Worm (Caenorhabditis elegans): ENCODE data around the gene cwp-3.

cwp-3 gene

DNA sequence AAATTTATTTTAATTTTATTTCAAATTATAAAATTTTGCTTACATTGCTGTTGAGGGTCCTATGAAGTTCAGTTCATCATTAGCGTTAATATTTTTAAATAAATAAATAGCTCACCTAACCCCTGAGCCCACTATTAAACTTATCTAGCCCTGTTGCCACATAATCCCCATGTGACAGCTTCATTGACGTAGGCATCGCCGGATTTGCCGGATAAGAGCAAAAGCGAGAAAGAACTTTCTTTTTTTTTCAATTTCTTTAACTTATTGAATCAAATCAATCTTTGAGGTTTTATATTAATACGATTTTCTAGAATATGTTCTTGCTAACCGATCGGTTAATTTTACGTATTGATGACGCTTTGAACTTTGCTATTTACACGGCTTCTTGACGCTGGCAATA is 9.3 kb downstream of the cwp-3 start:
- TF ChIP-seq dmd-4 (tag; optimal IDR thresholded peaks at IDR 0.05), result no peak

DNA sequence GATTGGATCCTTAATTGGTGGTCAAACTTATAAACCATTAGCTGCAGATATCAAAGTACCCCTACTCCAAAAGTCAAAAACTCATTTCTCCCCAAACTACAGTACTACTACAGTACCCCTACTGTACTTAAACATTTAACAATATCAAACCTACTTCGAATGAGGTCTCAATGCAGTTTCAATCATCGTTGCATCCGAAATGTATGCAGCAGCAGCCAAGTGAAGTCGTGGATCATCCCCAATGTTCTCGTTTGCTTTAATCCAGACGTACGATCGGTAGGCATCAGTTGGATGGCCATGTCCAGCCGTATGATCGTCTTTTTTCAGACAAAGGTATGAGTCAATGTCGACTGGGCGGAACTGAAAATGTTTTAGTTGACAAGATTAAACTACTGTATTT is 14.9 kb downstream of the cwp-3 start:
- TF ChIP-seq ztf-1 (GFP tag; conservative IDR thresholded peaks at IDR 0.05) (no peak), nhr-77 (tag; optimal IDR thresholded peaks at IDR 0.05) (no peak), nhr-6 (tag; optimal IDR thresholded peaks at IDR 0.05) (no peak), R02D3.7 (tag; optimal IDR thresholded peaks at IDR 0.05) (no peak), unc-55 (GFP tag; optimal IDR thresholded peaks at IDR 0.05) (no peak), nhr-21 (tag; optimal IDR thresholded peaks at IDR 0.05) (no peak), mbf-1 (tag; optimal IDR thresholded peaks at IDR 0.05) (no peak), zag-1 (tag; optimal IDR thresholded peaks at IDR 0.05) (no peak), skn-1 (tag; optimal IDR thresholded peaks at IDR 0.05) (no peak), unc-39 (tag; optimal IDR thresholded peaks at IDR 0.05) (no peak), lsy-2 (tag; optimal IDR thresholded peaks at IDR 0.05) (no peak), ama-1 (optimal IDR thresholded peaks at IDR 0.05) (no peak), nhr-237 (tag; optimal IDR thresholded peaks at IDR 0.05) (no peak)

DNA sequence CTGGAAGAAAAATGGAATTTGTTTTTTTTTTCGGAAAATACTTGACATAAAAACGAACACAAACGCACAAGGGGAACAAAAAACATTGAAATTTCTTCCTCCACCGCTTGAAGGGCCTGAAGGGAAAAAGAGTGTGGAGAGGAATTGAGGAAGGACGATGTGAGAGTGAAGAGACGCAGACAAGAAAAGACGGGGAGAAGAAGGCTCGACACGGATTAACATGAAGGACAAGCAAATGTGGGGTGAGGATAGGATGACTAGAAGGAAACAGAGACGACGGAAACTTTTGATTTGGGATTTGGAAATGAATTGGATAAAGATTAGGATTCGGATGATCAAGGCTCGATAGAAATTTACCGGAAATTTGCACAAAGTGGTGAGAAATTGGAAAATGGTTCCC is 17.9 kb downstream of the cwp-3 start:
- TF ChIP-seq C34F6.9 (tag; optimal IDR thresholded peaks at IDR 0.05), result no peak
- no peak for TF ChIP-seq nhr-21 (tag; optimal IDR thresholded peaks at IDR 0.05)
- TF ChIP-seq nhr-77 (tag; optimal IDR thresholded peaks at IDR 0.05), result no peak
- TF ChIP-seq lsy-2 (tag; optimal IDR thresholded peaks at IDR 0.05), result peak in 1 of 2 experiments; percentile 45
- TF ChIP-seq egl-27 (tag; optimal IDR thresholded peaks at IDR 0.05), result no peak
- no peak for TF ChIP-seq alr-1 (tag; optimal IDR thresholded peaks at IDR 0.05)
- no peak for TF ChIP-seq zag-1 (tag; optimal IDR thresholded peaks at IDR 0.05)
- TF ChIP-seq R02D3.7 (tag; optimal IDR thresholded peaks at IDR 0.05), result no peak
- TF ChIP-seq sma-3 (GFP tag; optimal IDR thresholded peaks at IDR 0.05), result no peak
- peak; percentile 51 for TF ChIP-seq nhr-129 (tag; optimal IDR thresholded peaks at IDR 0.05)
- no peak for TF ChIP-seq sem-4 (tag; optimal IDR thresholded peaks at IDR 0.05)
- no peak for TF ChIP-seq unc-62 (GFP tag; optimal IDR thresholded peaks at IDR 0.05)
- no peak for TF ChIP-seq snpc-4 (tag; optimal IDR thresholded peaks at IDR 0.05)
- TF ChIP-seq nhr-23 (tag; optimal IDR thresholded peaks at IDR 0.05), result no peak
- peak; percentile 42 for TF ChIP-seq unc-55 (GFP tag; optimal IDR thresholded peaks at IDR 0.05)

DNA sequence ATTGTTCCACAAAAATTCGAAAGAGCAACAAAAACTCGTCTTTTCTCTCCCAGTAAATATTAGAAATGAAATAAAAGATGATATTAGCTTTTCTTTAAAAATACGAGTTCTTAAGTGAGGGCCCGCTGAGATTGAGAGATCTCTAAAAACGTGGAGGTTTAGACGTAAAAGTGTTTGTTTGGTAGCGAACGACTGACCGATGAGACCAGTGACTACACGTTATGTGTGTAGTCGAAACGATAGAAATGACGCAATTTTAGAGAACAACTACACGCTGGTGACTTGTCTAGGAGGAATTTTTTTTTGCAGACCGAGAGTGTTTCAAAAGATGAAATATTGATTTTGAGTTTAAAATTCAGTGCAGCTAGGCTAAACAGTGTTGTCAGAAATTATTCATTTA is 20.1 kb downstream of the cwp-3 start, which contains the start of gene C37H5.13:
Gene C37H5.13 (minus strand): TSS at position 229 of the 400 bp plus-strand sequence.
- TF ChIP-seq nhr-25 (tag; optimal IDR thresholded peaks at IDR 0.05) (peak; percentile 22), nhr-129 (tag; optimal IDR thresholded peaks at IDR 0.05) (peak; percentile 97), snpc-4 (tag; optimal IDR thresholded peaks at IDR 0.05) (no peak), crh-2 (tag; optimal IDR thresholded peaks at IDR 0.05) (peak; percentile 49), sma-9 (GFP tag; optimal IDR thresholded peaks at IDR 0.05) (peak; percentile 67), sma-9 (tag; optimal IDR thresholded peaks at IDR 0.05) (no peak), nhr-237 (tag; optimal IDR thresholded peaks at IDR 0.05) (no peak), nhr-77 (tag; optimal IDR thresholded peaks at IDR 0.05) (no peak), lsy-2 (tag; optimal IDR thresholded peaks at IDR 0.05) (peak in 1 of 2 experiments; percentile 49), elt-1 (tag; optimal IDR thresholded peaks at IDR 0.05) (no peak), F13H6.1 (tag; optimal IDR thresholded peaks at IDR 0.05) (peak; percentile 65), fos-1 (tag; optimal IDR thresholded peaks at IDR 0.05) (peak; percentile 40), egl-27 (tag; optimal IDR thresholded peaks at IDR 0.05) (no peak)

DNA sequence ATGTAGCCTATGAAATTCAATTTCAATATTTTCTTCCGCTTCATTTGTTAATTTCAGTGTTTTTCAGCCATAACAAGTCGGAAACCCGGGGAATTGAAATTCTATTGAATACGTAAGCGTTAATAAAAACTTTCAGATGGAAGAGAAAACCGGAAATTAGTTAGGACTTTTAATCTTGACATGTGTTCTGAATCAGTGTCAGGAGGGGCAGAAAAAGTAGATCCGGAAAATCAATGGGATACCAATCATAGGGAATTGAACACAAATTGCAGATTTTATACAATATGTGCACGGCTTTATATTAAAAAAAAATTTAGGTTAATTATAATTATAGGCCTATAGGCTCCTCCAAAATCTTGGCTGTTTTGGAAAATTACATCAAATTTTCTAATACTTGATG is 21.7 kb downstream of the cwp-3 start:
- TF ChIP-seq blmp-1 (tag; optimal IDR thresholded peaks at IDR 0.05; ENCODE audit: insufficient read depth) (no peak), mab-5 (tag; optimal IDR thresholded peaks at IDR 0.05) (no peak), nhr-10 (tag; optimal IDR thresholded peaks at IDR 0.05) (no peak), R02D3.7 (tag; optimal IDR thresholded peaks at IDR 0.05) (no peak), zag-1 (tag; optimal IDR thresholded peaks at IDR 0.05) (no peak), ceh-82 (tag; optimal IDR thresholded peaks at IDR 0.05) (no peak), Y55F3AM.14 (GFP tag; optimal IDR thresholded peaks at IDR 0.05) (no peak), unc-62 (GFP tag; optimal IDR thresholded peaks at IDR 0.05) (no peak), mdl-1 (tag; optimal IDR thresholded peaks at IDR 0.05) (no peak), F13H6.1 (tag; optimal IDR thresholded peaks at IDR 0.05) (no peak), ama-1 (optimal IDR thresholded peaks at IDR 0.05) (no peak), lin-39 (tag; optimal IDR thresholded peaks at IDR 0.05) (no peak), nhr-6 (tag; optimal IDR thresholded peaks at IDR 0.05) (no peak), nhr-23 (tag; optimal IDR thresholded peaks at IDR 0.05) (no peak), nhr-11 (tag; optimal IDR thresholded peaks at IDR 0.05) (no peak), nhr-77 (tag; optimal IDR thresholded peaks at IDR 0.05) (no peak)
